Fruit fly (Drosophila melanogaster) whole organism, prepupa: ENCODE measurements around the gene CG8516.

Source experiments
- CG10631 ChIP-seq: fragments of 200-800 bp; sonication (Bioruptor generic); optimal IDR thresholded peaks from 2 replicates; lab custom pipeline; 2016; ENCODE audit warnings: missing biosample characterization, missing genetic modification characterization
- CG11762 ChIP-seq: fragments of 200-800 bp; sonication (Bioruptor generic); optimal IDR thresholded peaks from 3 replicates; lab custom pipeline; 2016; ENCODE audit warnings: missing biosample characterization, missing genetic modification characterization; ENCODE audit not compliant: insufficient read depth
- CG32006 ChIP-seq: fragments of 200-800 bp; sonication (Bioruptor generic); optimal IDR thresholded peaks from 3 replicates; lab custom pipeline; 2017; ENCODE audit warnings: missing biosample characterization, mild to moderate bottlenecking, missing genetic modification characterization
- CG3919 ChIP-seq: fragments of 200-800 bp; sonication (Bioruptor generic); optimal IDR thresholded peaks from 3 replicates; lab custom pipeline; 2016; ENCODE audit warnings: missing biosample characterization, missing genetic modification characterization
- CG8319 ChIP-seq: fragments of 200-800 bp; sonication (Bioruptor generic); optimal IDR thresholded peaks from 3 replicates; lab custom pipeline; 2016; ENCODE audit warnings: missing biosample characterization, missing genetic modification characterization
- CG8632 ChIP-seq: fragments of 200-800 bp; sonication (Bioruptor generic); optimal IDR thresholded peaks from 3 replicates; lab custom pipeline; 2016; ENCODE audit warnings: missing biosample characterization, missing genetic modification characterization
- Hr39 ChIP-seq: fragments of 200-800 bp; sonication (Bioruptor generic); optimal IDR thresholded peaks from 2 replicates; lab custom pipeline; 2016; ENCODE audit warnings: missing biosample characterization, missing genetic modification characterization
- Lpt ChIP-seq: fragments of 200-800 bp; sonication (Bioruptor generic); optimal IDR thresholded peaks from 3 replicates; lab custom pipeline; 2016; ENCODE audit warnings: missing biosample characterization, missing genetic modification characterization
- ss ChIP-seq, 2 experiments: fragments of 200-800 bp; sonication (Bioruptor generic); optimal IDR thresholded peaks; 2 replicates in 1 of 2; 3 replicates in 1 of 2; lab custom pipeline; 2017 to 2018; ENCODE audit warnings: mild to moderate bottlenecking in 2 of 2, missing biosample characterization in 2 of 2, missing genetic modification characterization in 2 of 2, moderate library complexity in 1 of 2
- vri ChIP-seq: fragments of 200-800 bp; sonication (Bioruptor generic); optimal IDR thresholded peaks from 3 replicates; lab custom pipeline; 2016; ENCODE audit warnings: missing biosample characterization, mild to moderate bottlenecking, missing genetic modification characterization

- no peak for TF ChIP-seq CG11762 (GFP tag; lab: Kevin White, UChicago)
- TF ChIP-seq ss (GFP tag; optimal IDR thresholded peaks at IDR 0.05; lab: Kevin White, UChicago): peak; percentile 38 to 71
- no peak for TF ChIP-seq CG32006 (GFP tag; lab: Kevin White, UChicago)
- TF ChIP-seq CG10631 (GFP tag; lab: Kevin White, UChicago): peak; percentile 36
- TF ChIP-seq Hr39 (GFP tag; lab: Kevin White, UChicago): peak; percentile 65
- TF ChIP-seq vri: peak; percentile 32
- TF ChIP-seq CG8319: no peak
- TF ChIP-seq Lpt (GFP tag; lab: Kevin White, UChicago): no peak
- peak; percentile 73 for TF ChIP-seq CG3919 (GFP tag; lab: Kevin White, UChicago)
- TF ChIP-seq CG8632: no peak
These were observed 15.1 kb upstream of the CG8516 start, which contains the start of gene RpS29 for dm6 chr3R:9777941-9778360.
